Fruit fly (Drosophila melanogaster) whole organism, embryonic: ENCODE data around the gene CG10560.

Experiments used
- Abd-B ChIP-seq: fragments of 200-800 bp; sonication (Bioruptor generic); optimal IDR thresholded peaks from 2 replicates; lab custom pipeline; 2018; ENCODE audit warnings: missing biosample characterization, mild to moderate bottlenecking, missing genetic modification characterization, moderate library complexity
- Bdp1 ChIP-seq: fragments of 200-800 bp; sonication (Bioruptor generic); optimal IDR thresholded peaks from 3 replicates; lab custom pipeline; 2016; ENCODE audit warnings: missing biosample characterization, missing genetic modification characterization
- CG10209 ChIP-seq: fragments of 200-800 bp; sonication (Bioruptor generic); optimal IDR thresholded peaks from 3 replicates; lab custom pipeline; 2017; ENCODE audit warnings: missing biosample characterization, mild to moderate bottlenecking, missing genetic modification characterization, missing genetic modification reagents
- CG10321 ChIP-seq: fragments of 200-800 bp; sonication (Bioruptor generic); IDR thresholded peaks from 2 replicates; pipeline ENCODE4 v1.3.6; 2022; ENCODE audit warnings: missing biosample characterization, missing genetic modification characterization
- CG10431 ChIP-seq: fragments of 200-800 bp; sonication (Bioruptor generic); optimal IDR thresholded peaks from 3 replicates; lab custom pipeline; 2018; ENCODE audit warnings: missing biosample characterization, mild to moderate bottlenecking, missing genetic modification characterization
- CG11085 ChIP-seq: fragments of 200-800 bp; sonication (Bioruptor generic); IDR thresholded peaks from 2 replicates; pipeline ENCODE4 v1.3.6; 2022; ENCODE audit warnings: missing biosample characterization, missing genetic modification characterization
- CG11696 ChIP-seq: fragments of 200-800 bp; sonication (Bioruptor generic); IDR thresholded peaks from 2 replicates; pipeline ENCODE4 v1.3.6; 2022; ENCODE audit warnings: missing biosample characterization, missing genetic modification characterization
- CG12104 ChIP-seq: fragments of 200-800 bp; sonication (Bioruptor generic); optimal IDR thresholded peaks from 3 replicates; lab custom pipeline; 2016; ENCODE audit warnings: missing biosample characterization, missing genetic modification characterization
- CG12744 ChIP-seq: fragments of 200-800 bp; sonication (Bioruptor generic); optimal IDR thresholded peaks from 2 replicates; lab custom pipeline; 2016; ENCODE audit warnings: missing biosample characterization, missing genetic modification characterization
- CG12769 ChIP-seq: fragments of 200-800 bp; sonication (Bioruptor generic); optimal IDR thresholded peaks from 2 replicates; lab custom pipeline; 2019; ENCODE audit warnings: missing biosample characterization, mild to moderate bottlenecking, missing genetic modification characterization, moderate library complexity
- CG14667 ChIP-seq: fragments of 200-800 bp; sonication (Bioruptor generic); IDR thresholded peaks from 2 replicates; pipeline ENCODE4 v1.3.6; 2022; ENCODE audit warnings: missing biosample characterization, missing genetic modification characterization
- CG14965 ChIP-seq: fragments of 200-800 bp; sonication (Bioruptor generic); optimal IDR thresholded peaks from 2 replicates; lab custom pipeline; 2016; ENCODE audit warnings: missing biosample characterization, missing genetic modification characterization, borderline replicate concordance
- CG15073 ChIP-seq: fragments of 200-800 bp; sonication (Bioruptor generic); optimal IDR thresholded peaks from 2 replicates; lab custom pipeline; 2016; ENCODE audit warnings: missing biosample characterization, missing genetic modification characterization
- CG16779 ChIP-seq: fragments of 200-800 bp; sonication (Bioruptor generic); IDR thresholded peaks from 2 replicates; pipeline ENCODE4 v1.3.6; 2022; ENCODE audit warnings: missing biosample characterization, missing genetic modification characterization
- CG17568 ChIP-seq: fragments of 200-800 bp; sonication (Bioruptor generic); optimal IDR thresholded peaks from 2 replicates; lab custom pipeline; 2018; ENCODE audit warnings: missing biosample characterization, mild to moderate bottlenecking, missing genetic modification characterization, moderate library complexity
- CG2120 ChIP-seq: fragments of 200-800 bp; sonication (Bioruptor generic); optimal IDR thresholded peaks from 3 replicates; lab custom pipeline; 2016; ENCODE audit warnings: missing biosample characterization, missing genetic modification characterization
- CG31441 ChIP-seq: fragments of 200-800 bp; sonication (Bioruptor generic); IDR thresholded peaks from 2 replicates; pipeline ENCODE4 v1.3.6; 2022; ENCODE audit warnings: missing biosample characterization, missing genetic modification characterization
- CG32767 ChIP-seq: fragments of 200-800 bp; sonication (Bioruptor generic); IDR thresholded peaks from 2 replicates; pipeline ENCODE4 v1.3.6; 2022; ENCODE audit warnings: missing biosample characterization, missing genetic modification characterization
- CG4404 ChIP-seq: fragments of 200-800 bp; sonication (Bioruptor generic); IDR thresholded peaks from 2 replicates; pipeline ENCODE4 v1.3.6; 2022; ENCODE audit warnings: missing biosample characterization, missing genetic modification characterization
- CG7745 ChIP-seq: fragments of 200-800 bp; sonication (Bioruptor generic); optimal IDR thresholded peaks from 2 replicates; lab custom pipeline; 2018; ENCODE audit warnings: missing biosample characterization, mild to moderate bottlenecking, missing genetic modification characterization, moderate library complexity
- CG7839 ChIP-seq: fragments of 200-800 bp; sonication (Bioruptor generic); optimal IDR thresholded peaks from 3 replicates; lab custom pipeline; 2018; ENCODE audit warnings: missing biosample characterization, mild to moderate bottlenecking, missing genetic modification characterization, moderate library complexity
- CG7963 ChIP-seq: fragments of 200-800 bp; sonication (Bioruptor generic); IDR thresholded peaks from 3 replicates; pipeline ENCODE4 v1.3.6; 2022; ENCODE audit warnings: missing biosample characterization, missing genetic modification characterization; ENCODE audit not compliant: partially characterized antibody
- CG9727 ChIP-seq: fragments of 200-800 bp; sonication (Bioruptor generic); optimal IDR thresholded peaks from 3 replicates; lab custom pipeline; 2017; ENCODE audit warnings: missing biosample characterization, mild to moderate bottlenecking, missing genetic modification characterization
- Camta ChIP-seq: fragments of 200-800 bp; sonication (Bioruptor generic); optimal IDR thresholded peaks from 2 replicates; lab custom pipeline; 2016; ENCODE audit warnings: missing biosample characterization, missing genetic modification characterization
- Chrac-16 ChIP-seq: fragments of 200-800 bp; sonication (Bioruptor generic); optimal IDR thresholded peaks from 3 replicates; lab custom pipeline; 2016; ENCODE audit warnings: missing biosample characterization, missing genetic modification characterization
- Hmr ChIP-seq: fragments of 200-800 bp; sonication (Bioruptor generic); optimal IDR thresholded peaks from 3 replicates; lab custom pipeline; 2017; ENCODE audit warnings: mild to moderate bottlenecking, missing biosample characterization, missing genetic modification reagents, missing genetic modification characterization
- NC2α ChIP-seq: fragments of 200-800 bp; sonication (Bioruptor generic); optimal IDR thresholded peaks from 2 replicates; lab custom pipeline; 2016; ENCODE audit warnings: missing biosample characterization, missing genetic modification characterization
- Nf-YC ChIP-seq: fragments of 200-800 bp; optimal IDR thresholded peaks from 3 replicates; lab custom pipeline; 2019; ENCODE audit warnings: missing biosample characterization, mild to moderate bottlenecking, missing genetic modification characterization, moderate library complexity
- Rfx ChIP-seq: fragments of 200-800 bp; sonication (Bioruptor generic); IDR thresholded peaks from 2 replicates; pipeline ENCODE4 v1.3.6; 2022; ENCODE audit warnings: missing biosample characterization, missing genetic modification characterization
- Six4 ChIP-seq: fragments of 200-800 bp; sonication (Bioruptor generic); optimal IDR thresholded peaks from 2 replicates; lab custom pipeline; 2016; ENCODE audit warnings: missing biosample characterization, missing genetic modification characterization
- Sry-β ChIP-seq: fragments of 200-800 bp; sonication (Bioruptor generic); optimal IDR thresholded peaks from 2 replicates; lab custom pipeline; 2018; ENCODE audit warnings: missing biosample characterization, mild to moderate bottlenecking, missing genetic modification characterization, moderate library complexity
- TFAM ChIP-seq: fragments of 200-800 bp; sonication (Bioruptor generic); optimal IDR thresholded peaks from 2 replicates; lab custom pipeline; 2017; ENCODE audit warnings: missing biosample characterization, missing genetic modification characterization, inconsistent platforms
- al ChIP-seq: fragments of 200-800 bp; sonication (Bioruptor generic); IDR thresholded peaks from 2 replicates; pipeline ENCODE4 v1.3.6; 2022; ENCODE audit warnings: missing biosample characterization, missing genetic modification characterization
- ash1 ChIP-seq: fragments of 200-800 bp; sonication (Bioruptor generic); optimal IDR thresholded peaks from 2 replicates; lab custom pipeline; 2018; ENCODE audit warnings: missing biosample characterization, mild to moderate bottlenecking, missing genetic modification characterization
- chinmo ChIP-seq: fragments of 200-800 bp; sonication (Bioruptor generic); IDR thresholded peaks from 4 replicates; pipeline ENCODE4 v1.3.6; 2022; ENCODE audit warnings: missing biosample characterization, missing genetic modification characterization; ENCODE audit not compliant: partially characterized antibody
- chn ChIP-seq: fragments of 200-800 bp; sonication (Bioruptor generic); optimal IDR thresholded peaks from 2 replicates; lab custom pipeline; 2016; ENCODE audit warnings: missing biosample characterization, missing genetic modification characterization
- crc ChIP-seq: fragments of 200-800 bp; sonication (Bioruptor generic); optimal IDR thresholded peaks from 2 replicates; lab custom pipeline; 2016; ENCODE audit warnings: missing biosample characterization, missing genetic modification characterization
- disco-r ChIP-seq: fragments of 200-800 bp; sonication (Bioruptor generic); optimal IDR thresholded peaks from 2 replicates; lab custom pipeline; 2016; ENCODE audit warnings: missing biosample characterization, missing genetic modification characterization
- fru ChIP-seq: fragments of >200 bp; optimal IDR thresholded peaks from 2 replicates; lab custom pipeline; 2017
- grn ChIP-seq: fragments of 200-800 bp; sonication (Bioruptor generic); optimal IDR thresholded peaks from 3 replicates; lab custom pipeline; 2017; ENCODE audit warnings: missing biosample characterization, missing genetic modification characterization
- lbe ChIP-seq: fragments of 200-800 bp; sonication (Bioruptor generic); optimal IDR thresholded peaks from 2 replicates; lab custom pipeline; 2016; ENCODE audit warnings: missing biosample characterization, mild to moderate bottlenecking, missing genetic modification characterization
- nom ChIP-seq: fragments of 200-800 bp; sonication (Bioruptor generic); optimal IDR thresholded peaks from 2 replicates; lab custom pipeline; 2017; ENCODE audit warnings: missing biosample characterization, missing genetic modification characterization, mild to moderate bottlenecking, moderate library complexity, missing genetic modification reagents
- oc ChIP-seq: fragments of 200-800 bp; sonication (Bioruptor generic); optimal IDR thresholded peaks from 2 replicates; lab custom pipeline; 2018; ENCODE audit warnings: missing biosample characterization, mild to moderate bottlenecking, missing genetic modification characterization, moderate library complexity
- sug ChIP-seq: fragments of 200-800 bp; optimal IDR thresholded peaks from 2 replicates; lab custom pipeline; 2019; ENCODE audit warnings: missing biosample characterization, mild to moderate bottlenecking, missing genetic modification characterization, moderate library complexity
- tio ChIP-seq: fragments of 200-800 bp; sonication (Bioruptor generic); optimal IDR thresholded peaks from 2 replicates; lab custom pipeline; 2017; ENCODE audit warnings: missing biosample characterization, missing genetic modification characterization, inconsistent platforms
- tna ChIP-seq: fragments of 200-800 bp; sonication (Bioruptor generic); IDR thresholded peaks from 2 replicates; pipeline ENCODE4 v1.3.6; 2022; ENCODE audit warnings: missing biosample characterization, missing genetic modification characterization; ENCODE audit not compliant: partially characterized antibody
- trem ChIP-seq: fragments of 200-800 bp; optimal IDR thresholded peaks from 3 replicates; lab custom pipeline; 2019; ENCODE audit warnings: missing biosample characterization, mild to moderate bottlenecking, missing genetic modification characterization, moderate library complexity
- tx ChIP-seq: fragments of 200-800 bp; sonication (Bioruptor generic); optimal IDR thresholded peaks from 2 replicates; lab custom pipeline; 2016; ENCODE audit warnings: missing biosample characterization, missing genetic modification characterization
- usp ChIP-seq: fragments of >200 bp; optimal IDR thresholded peaks from 2 replicates; lab custom pipeline; 2017; ENCODE audit warnings: missing biosample characterization, missing genetic modification characterization
- zen2 ChIP-seq: fragments of 200-800 bp; sonication (Bioruptor generic); IDR thresholded peaks from 3 replicates; pipeline ENCODE4 v1.3.6; 2022; ENCODE audit warnings: missing biosample characterization, missing genetic modification characterization; ENCODE audit not compliant: partially characterized antibody

Gene CG10560

DNA sequence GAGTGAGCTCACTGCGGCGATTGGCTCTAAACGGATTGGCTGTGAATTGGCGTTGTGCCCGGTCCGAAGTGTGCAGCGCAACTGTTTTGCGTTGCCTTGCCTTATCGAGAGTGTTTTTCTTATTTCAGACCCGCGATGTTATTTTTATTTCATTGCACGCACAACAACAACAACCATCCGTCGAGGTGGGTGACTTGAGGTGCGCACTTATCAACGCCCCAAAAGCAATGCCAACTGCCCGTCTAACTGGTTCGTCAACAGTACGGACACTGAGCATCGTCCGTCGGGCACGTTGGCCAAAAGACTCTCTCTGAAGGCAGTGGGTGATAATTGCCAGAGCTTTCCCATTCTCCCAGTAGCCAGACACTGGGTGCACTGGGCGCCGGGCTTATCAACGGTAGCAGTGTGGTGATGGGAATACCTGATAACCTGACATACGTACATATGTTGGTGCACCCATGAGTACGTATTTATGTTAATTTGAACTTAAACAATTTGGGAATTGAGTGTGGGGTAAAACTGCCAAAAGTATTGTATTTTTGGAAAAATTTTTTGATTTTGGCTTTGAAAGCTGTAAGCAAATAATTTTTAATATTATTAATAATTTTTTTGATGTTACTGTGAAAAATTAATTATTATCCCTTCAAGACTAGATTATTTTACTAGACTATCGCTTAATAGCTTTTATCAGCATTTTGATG, 24.4 kb downstream of the CG10560 start, which contains the start of gene CG31102 (continued):
- no peak for TF ChIP-seq nom
- TF ChIP-seq Bdp1 = no peak
- TF ChIP-seq CG17568 (GFP tag; lab: Kevin White, UChicago) = no peak
- no peak for TF ChIP-seq Abd-B
- TF ChIP-seq CG4404 (GFP tag; lab: Robert Waterston, UW) = no peak
- no peak for TF ChIP-seq al (GFP tag; lab: Robert Waterston, UW)
- TF ChIP-seq grn (GFP tag; lab: Kevin White, UChicago) = peak; percentile 74
- no peak for TF ChIP-seq CG14667 (GFP tag; lab: Robert Waterston, UW)
- 0 out of 2 replicates have a peak, but pooled peaks have one; percentile 12 for TF ChIP-seq Rfx (GFP tag; lab: Robert Waterston, UW)
- no peak for TF ChIP-seq Nf-YC
- peak; percentile 53 for TF ChIP-seq sug (tag; lab: Kevin White, UChicago)
- TF ChIP-seq NC2α (GFP tag; lab: Kevin White, UChicago) = no peak
- no peak for TF ChIP-seq CG10209 (GFP tag; lab: Kevin White, UChicago)
- no peak for TF ChIP-seq disco-r (GFP tag; lab: Kevin White, UChicago)
- no peak for TF ChIP-seq CG32767 (GFP tag; lab: Robert Waterston, UW)
- TF ChIP-seq tna (GFP tag; lab: Robert Waterston, UW) = no peak
- TF ChIP-seq Chrac-16 (GFP tag; lab: Kevin White, UChicago) = no peak
- TF ChIP-seq CG7839 (tag; lab: Kevin White, UChicago) = no peak
- no peak for TF ChIP-seq CG2120 (GFP tag; lab: Kevin White, UChicago)
- TF ChIP-seq trem (tag; lab: Kevin White, UChicago) = no peak
- TF ChIP-seq CG15073 = no peak
- TF ChIP-seq CG10321 (GFP tag; lab: Robert Waterston, UW) = no peak
- no peak for TF ChIP-seq oc (tag; lab: Kevin White, UChicago)
- no peak for TF ChIP-seq fru
- no peak for TF ChIP-seq CG12744 (GFP tag; lab: Kevin White, UChicago)
- TF ChIP-seq crc = no peak
- no peak for TF ChIP-seq CG7963 (GFP tag; lab: Robert Waterston, UW)
- TF ChIP-seq lbe (GFP tag; lab: Kevin White, UChicago) = peak; percentile 24
- no peak for TF ChIP-seq tx (GFP tag; lab: Kevin White, UChicago)
- TF ChIP-seq ash1 = no peak
- TF ChIP-seq chinmo (GFP tag; lab: Robert Waterston, UW) = peak; percentile 85; the same call in 3 of the 4 replicates
- TF ChIP-seq Sry-β = no peak
- TF ChIP-seq Hmr (GFP tag; lab: Kevin White, UChicago) = no peak
- no peak for TF ChIP-seq CG10431 (GFP tag; lab: Kevin White, UChicago)
- peak; percentile 53; the same call in 1 of the 2 replicates for TF ChIP-seq CG11696
- TF ChIP-seq CG12769 (tag; lab: Kevin White, UChicago) = peak; percentile 80
- TF ChIP-seq zen2 = 0 out of 3 replicates have a peak, but pooled peaks have one; percentile 39
- no peak for TF ChIP-seq CG14965 (GFP tag; lab: Kevin White, UChicago)
- TF ChIP-seq TFAM (GFP tag; lab: Kevin White, UChicago) = no peak
- no peak for TF ChIP-seq Camta
- no peak for TF ChIP-seq chn (GFP tag; lab: Kevin White, UChicago)
- TF ChIP-seq CG12104 (GFP tag; lab: Kevin White, UChicago) = no peak
- TF ChIP-seq CG9727 = no peak
- no peak for TF ChIP-seq usp (GFP tag; lab: Kevin White, UChicago)
- TF ChIP-seq CG7745 (tag; lab: Kevin White, UChicago) = no peak
- TF ChIP-seq Six4 = no peak
- TF ChIP-seq CG11085 (GFP tag; lab: Robert Waterston, UW) = no peak
- TF ChIP-seq CG31441 (GFP tag; lab: Robert Waterston, UW) = 0 out of 2 replicates have a peak, but pooled peaks have one; percentile 36
- no peak for TF ChIP-seq tio (GFP tag; lab: Kevin White, UChicago)
- TF ChIP-seq CG16779 (GFP tag; lab: Robert Waterston, UW) = no peak
